Fruit fly (Drosophila melanogaster) whole organism, embryonic: ENCODE data around the gene Prosalpha6.

ENCODE experiments used
- Abd-B ChIP-seq: fragments of 200-800 bp; sonication (Bioruptor generic); optimal IDR thresholded peaks from 2 replicates; lab custom pipeline; 2018; ENCODE audit warnings: missing biosample characterization, mild to moderate bottlenecking, missing genetic modification characterization, moderate library complexity
- Atf3 ChIP-seq: fragments of 200-800 bp; sonication (Bioruptor generic); optimal IDR thresholded peaks from 3 replicates; lab custom pipeline; 2016; ENCODE audit warnings: missing biosample characterization, missing genetic modification characterization
- BEAF-32 ChIP-seq: fragments of 200-800 bp; sonication (Bioruptor generic); optimal IDR thresholded peaks from 3 replicates; lab custom pipeline; 2017; ENCODE audit warnings: missing biosample characterization, missing genetic modification characterization, mild to moderate bottlenecking, moderate library complexity, missing genetic modification reagents
- CG10543 ChIP-seq: fragments of 200-800 bp; sonication (Bioruptor generic); optimal IDR thresholded peaks from 3 replicates; lab custom pipeline; 2017; ENCODE audit warnings: missing biosample characterization, mild to moderate bottlenecking, missing genetic modification characterization, moderate library complexity
- CG11398 ChIP-seq: fragments of 200-800 bp; sonication (Bioruptor generic); optimal IDR thresholded peaks from 2 replicates; lab custom pipeline; 2016; ENCODE audit warnings: missing biosample characterization, missing genetic modification characterization
- CG11456 ChIP-seq: fragments of 200-800 bp; sonication (Bioruptor generic); IDR thresholded peaks from 3 replicates; pipeline ENCODE4 v1.3.6; 2022; ENCODE audit warnings: missing biosample characterization, missing genetic modification characterization
- CG11560 ChIP-seq: fragments of 200-800 bp; sonication (Bioruptor generic); IDR thresholded peaks from 3 replicates; pipeline ENCODE4 v1.3.6; 2022; ENCODE audit warnings: missing biosample characterization, missing genetic modification characterization
- CG12659 ChIP-seq: fragments of 200-800 bp; sonication (Bioruptor generic); optimal IDR thresholded peaks from 3 replicates; lab custom pipeline; 2017; ENCODE audit warnings: mild to moderate bottlenecking, missing biosample characterization, missing genetic modification reagents, missing genetic modification characterization
- CG14860 ChIP-seq: fragments of 200-800 bp; sonication (Bioruptor generic); IDR thresholded peaks from 3 replicates; pipeline ENCODE4 v1.3.6; 2022; ENCODE audit warnings: missing biosample characterization, missing genetic modification characterization; ENCODE audit not compliant: partially characterized antibody
- CG1603 ChIP-seq: fragments of 200-800 bp; sonication (Bioruptor generic); optimal IDR thresholded peaks from 2 replicates; lab custom pipeline; 2019; ENCODE audit warnings: missing biosample characterization, mild to moderate bottlenecking, missing genetic modification characterization, moderate library complexity
- CG17359 ChIP-seq: fragments of 200-800 bp; sonication (Bioruptor generic); optimal IDR thresholded peaks from 3 replicates; lab custom pipeline; 2018; ENCODE audit warnings: missing biosample characterization, mild to moderate bottlenecking, missing genetic modification characterization, moderate library complexity
- CG32772 ChIP-seq: fragments of 200-800 bp; sonication (Bioruptor generic); IDR thresholded peaks from 2 replicates; pipeline ENCODE4 v1.3.6; 2022; ENCODE audit warnings: missing biosample characterization, missing genetic modification characterization
- CG4617 ChIP-seq: fragments of 200-800 bp; sonication (Bioruptor generic); optimal IDR thresholded peaks from 3 replicates; lab custom pipeline; 2016; ENCODE audit warnings: missing biosample characterization, missing genetic modification characterization, borderline replicate concordance
- CG4730 ChIP-seq: fragments of 200-800 bp; sonication (Bioruptor generic); IDR thresholded peaks from 2 replicates; pipeline ENCODE4 v1.3.6; 2022; ENCODE audit warnings: missing biosample characterization, missing genetic modification characterization
- CG5953 ChIP-seq: fragments of 200-800 bp; sonication (Bioruptor generic); IDR thresholded peaks from 2 replicates; pipeline ENCODE4 v1.3.6; 2022; ENCODE audit warnings: missing biosample characterization, missing genetic modification characterization
- CG6854 ChIP-seq: fragments of 200-800 bp; sonication (Bioruptor generic); optimal IDR thresholded peaks from 3 replicates; lab custom pipeline; 2017; ENCODE audit warnings: missing biosample characterization, mild to moderate bottlenecking, missing genetic modification characterization
- CG8281 ChIP-seq: fragments of 200-800 bp; sonication (Bioruptor generic); optimal IDR thresholded peaks from 2 replicates; lab custom pipeline; 2018; ENCODE audit warnings: missing biosample characterization, mild to moderate bottlenecking, missing genetic modification characterization, moderate library complexity
- CG8388 ChIP-seq: fragments of 200-800 bp; sonication (Bioruptor generic); optimal IDR thresholded peaks from 2 replicates; lab custom pipeline; 2019; ENCODE audit warnings: missing biosample characterization, mild to moderate bottlenecking, missing genetic modification characterization, moderate library complexity
- CG8924 ChIP-seq: fragments of 200-800 bp; optimal IDR thresholded peaks from 3 replicates; lab custom pipeline; 2019; ENCODE audit warnings: missing biosample characterization, mild to moderate bottlenecking, missing genetic modification characterization, moderate library complexity
- CG9797 ChIP-seq: fragments of 200-800 bp; sonication (Bioruptor generic); optimal IDR thresholded peaks from 3 replicates; lab custom pipeline; 2018; ENCODE audit warnings: missing biosample characterization, mild to moderate bottlenecking, missing genetic modification characterization
- CG9932 ChIP-seq: fragments of 200-800 bp; sonication (Bioruptor generic); IDR thresholded peaks from 2 replicates; pipeline ENCODE4 v1.3.6; 2022; ENCODE audit warnings: missing biosample characterization, missing genetic modification characterization
- Dp ChIP-seq: fragments of 200-800 bp; sonication (Bioruptor generic); optimal IDR thresholded peaks from 2 replicates; lab custom pipeline; 2018; ENCODE audit warnings: missing biosample characterization, mild to moderate bottlenecking, missing genetic modification characterization, moderate library complexity
- HLHmδ ChIP-seq: fragments of 200-800 bp; sonication (Bioruptor generic); optimal IDR thresholded peaks from 2 replicates; lab custom pipeline; 2018; ENCODE audit warnings: missing biosample characterization, mild to moderate bottlenecking, missing genetic modification characterization, moderate library complexity
- MESR4 ChIP-seq: fragments of 200-800 bp; sonication (Bioruptor generic); optimal IDR thresholded peaks from 2 replicates; lab custom pipeline; 2018; ENCODE audit warnings: missing biosample characterization, mild to moderate bottlenecking, missing genetic modification characterization, moderate library complexity
- Med ChIP-seq: fragments of 200-800 bp; sonication (Bioruptor generic); peaks from one replicate; lab custom pipeline; 2016; ENCODE audit warnings: missing biosample characterization, missing genetic modification characterization, mild to moderate bottlenecking, inconsistent platforms, moderate library complexity
- Meics ChIP-seq: fragments of 200-800 bp; sonication (Bioruptor generic); optimal IDR thresholded peaks from 2 replicates; lab custom pipeline; 2017; ENCODE audit warnings: missing biosample characterization, mild to moderate bottlenecking, missing genetic modification characterization
- Side ChIP-seq: fragments of 200-800 bp; sonication (Bioruptor generic); optimal IDR thresholded peaks from 2 replicates; lab custom pipeline; 2016; ENCODE audit warnings: missing biosample characterization, missing genetic modification characterization
- Usf ChIP-seq: fragments of 200-800 bp; sonication (Bioruptor generic); optimal IDR thresholded peaks from 2 replicates; lab custom pipeline; 2017; ENCODE audit warnings: missing genotype, missing biosample characterization, missing genetic modification characterization
- bab2 ChIP-seq: fragments of 200-800 bp; sonication (Bioruptor generic); optimal IDR thresholded peaks from 2 replicates; lab custom pipeline; 2016; ENCODE audit warnings: missing biosample characterization, missing genetic modification characterization
- bcd ChIP-seq: fragments of 200-800 bp; sonication (Bioruptor generic); optimal IDR thresholded peaks from 2 replicates; lab custom pipeline; 2017; ENCODE audit warnings: missing biosample characterization, mild to moderate bottlenecking, missing genetic modification characterization
- chif ChIP-seq, 2 experiments: fragments of 200-800 bp; sonication (Bioruptor generic); optimal IDR thresholded peaks; 3 replicates each; lab custom pipeline; 2016; ENCODE audit warnings: missing biosample characterization in 2 of 2, missing genetic modification characterization in 2 of 2
- da ChIP-seq: fragments of 200-800 bp; sonication (Bioruptor generic); optimal IDR thresholded peaks from 2 replicates; lab custom pipeline; 2016; ENCODE audit warnings: missing biosample characterization, missing genetic modification characterization
- dysf ChIP-seq: fragments of 200-800 bp; sonication (Bioruptor generic); IDR thresholded peaks from 3 replicates; pipeline ENCODE4 v1.3.6; 2022; ENCODE audit warnings: missing biosample characterization, missing genetic modification characterization
- fd96Cb ChIP-seq: fragments of 200-800 bp; sonication (Bioruptor generic); optimal IDR thresholded peaks from 2 replicates; lab custom pipeline; 2018; ENCODE audit warnings: missing biosample characterization, mild to moderate bottlenecking, missing genetic modification characterization, moderate library complexity
- fru ChIP-seq: fragments of >200 bp; optimal IDR thresholded peaks from 2 replicates; lab custom pipeline; 2017
- ham ChIP-seq: fragments of 200-800 bp; sonication (Bioruptor generic); IDR thresholded peaks from 2 replicates; pipeline ENCODE4 v1.3.6; 2022; ENCODE audit warnings: missing biosample characterization, missing genetic modification characterization
- lbe ChIP-seq: fragments of 200-800 bp; sonication (Bioruptor generic); optimal IDR thresholded peaks from 2 replicates; lab custom pipeline; 2016; ENCODE audit warnings: missing biosample characterization, mild to moderate bottlenecking, missing genetic modification characterization
- luna ChIP-seq: fragments of 200-800 bp; sonication (Bioruptor generic); optimal IDR thresholded peaks from 2 replicates; lab custom pipeline; 2016; ENCODE audit warnings: missing biosample characterization, missing genetic modification characterization
- nau ChIP-seq: fragments of 200-800 bp; sonication (Bioruptor generic); optimal IDR thresholded peaks from 3 replicates; lab custom pipeline; 2017; ENCODE audit warnings: missing biosample characterization, mild to moderate bottlenecking, missing genetic modification characterization, missing genetic modification reagents
- oc ChIP-seq: fragments of 200-800 bp; sonication (Bioruptor generic); optimal IDR thresholded peaks from 2 replicates; lab custom pipeline; 2018; ENCODE audit warnings: missing biosample characterization, mild to moderate bottlenecking, missing genetic modification characterization, moderate library complexity
- pan ChIP-seq, 4 experiments: fragments of >200 bp in 3 of 4; fragments of 200-800 bp in 1 of 4; sonication (Bioruptor generic) in 1 of 4; optimal IDR thresholded peaks in 3 of 4; IDR thresholded peaks in 1 of 4; 2 replicates each; pipeline versions ENCODE4 v1.3.6 to Lab custom; 2017 to 2022; ENCODE audit warnings: missing biosample characterization in 2 of 4, missing genetic modification characterization in 2 of 4, mixed read lengths in 1 of 4
- peb ChIP-seq: fragments of 200-800 bp; sonication (Bioruptor generic); IDR thresholded peaks from 2 replicates; pipeline ENCODE4 v1.3.6; 2022; ENCODE audit warnings: missing biosample characterization, missing genetic modification characterization
- sc ChIP-seq, 3 experiments: fragments of >200 bp in 2 of 3; fragments of 200-800 bp in 1 of 3; sonication (Bioruptor generic) in 1 of 3; optimal IDR thresholded peaks; 2 replicates in 2 of 3; 3 replicates in 1 of 3; lab custom pipeline; 2017; ENCODE audit warnings: mild to moderate bottlenecking in 1 of 3, missing biosample characterization in 1 of 3, missing genetic modification characterization in 1 of 3, missing genetic modification reagents in 1 of 3
- toy ChIP-seq: fragments of 200-800 bp; sonication (Bioruptor generic); IDR thresholded peaks from 2 replicates; pipeline ENCODE4 v1.3.6; 2022; ENCODE audit warnings: missing biosample characterization, missing genetic modification characterization
- vfl ChIP-seq: fragments of 200-800 bp; sonication (Bioruptor generic); optimal IDR thresholded peaks from 2 replicates; lab custom pipeline; 2016; ENCODE audit warnings: missing biosample characterization, missing genetic modification characterization
- vvl ChIP-seq: fragments of 200-800 bp; sonication (Bioruptor generic); IDR thresholded peaks from 2 replicates; pipeline ENCODE4 v1.3.6; 2022; ENCODE audit warnings: missing biosample characterization, missing genetic modification characterization
- zen ChIP-seq: fragments of 200-800 bp; sonication (Bioruptor generic); optimal IDR thresholded peaks from 3 replicates; lab custom pipeline; 2018; ENCODE audit warnings: missing biosample characterization, mild to moderate bottlenecking, missing genetic modification characterization, moderate library complexity
- zfh2 ChIP-seq: fragments of 200-800 bp; sonication (Bioruptor generic); optimal IDR thresholded peaks from 2 replicates; lab custom pipeline; 2016; ENCODE audit warnings: missing biosample characterization, missing genetic modification characterization

Gene Prosalpha6

DNA sequence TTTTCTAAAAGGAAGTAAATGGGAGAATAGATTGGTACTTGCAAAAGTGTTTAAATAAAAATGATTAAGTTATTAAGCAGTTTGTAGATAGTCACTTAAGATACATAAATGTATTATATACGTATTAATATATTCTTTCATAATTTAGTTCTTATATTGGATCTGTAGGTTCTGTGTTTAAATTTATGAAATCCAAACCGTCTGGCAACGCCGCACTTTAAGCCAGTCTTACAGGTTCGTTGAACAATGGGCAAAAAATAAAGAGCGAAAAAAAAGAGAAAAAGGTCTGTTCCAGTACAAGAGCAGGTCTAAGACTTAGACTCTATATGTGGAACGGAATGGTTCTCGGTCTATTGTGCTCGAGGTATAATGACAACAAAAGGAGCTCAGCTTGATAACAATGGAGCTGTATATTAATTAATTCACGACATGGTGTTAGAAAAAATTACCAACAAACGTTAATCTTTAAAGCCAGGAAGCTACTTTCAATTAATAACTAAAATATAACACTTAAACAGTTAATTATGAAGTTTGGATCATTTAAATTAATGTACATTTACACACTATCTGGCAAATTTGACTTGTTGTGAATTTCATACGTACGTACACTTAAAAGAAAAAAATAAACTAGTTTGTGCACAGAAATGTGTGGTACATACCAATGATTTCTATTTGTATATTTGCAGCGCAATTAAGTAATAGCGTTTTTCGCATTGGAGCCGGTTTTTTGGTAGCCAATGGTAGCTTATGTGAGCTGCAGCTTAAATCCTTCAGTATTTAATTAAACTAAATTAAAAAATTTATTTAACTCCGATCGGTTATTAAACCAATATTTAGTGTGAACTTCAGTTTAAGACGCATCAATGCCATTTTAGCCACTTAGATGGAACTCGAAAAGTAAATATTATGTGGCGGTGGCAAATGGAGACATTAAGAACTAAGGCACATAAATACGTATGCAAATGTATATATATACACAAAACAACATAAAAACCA is 12.1 kb upstream of the Prosalpha6 start, which contains the start of gene CG5731 (continued):
- TF ChIP-seq CG9932 (GFP tag; lab: Robert Waterston, UW) (peak; percentile 48; the same call in 1 of the 2 replicates), fd96Cb (no peak), vfl (GFP tag; lab: Kevin White, UChicago) (no peak), Side (GFP tag; lab: Kevin White, UChicago) (no peak), CG4730 (no peak), oc (tag; lab: Kevin White, UChicago) (no peak), CG8924 (peak; percentile 2), Atf3 (GFP tag; lab: Kevin White, UChicago) (no peak), chif (GFP tag; optimal IDR thresholded peaks at IDR 0.05; lab: Kevin White, UChicago) (no peak), Meics (GFP tag; lab: Kevin White, UChicago) (no peak), CG17359 (tag; lab: Kevin White, UChicago) (no peak), fru (lab: Kevin White, UChicago) (no peak), da (GFP tag; lab: Kevin White, UChicago) (no peak), CG11560 (tag; lab: Robert Waterston, UW) (no peak), Dp (GFP tag; lab: Kevin White, UChicago) (no peak), HLHmδ (no peak), CG11456 (GFP tag; lab: Robert Waterston, UW) (no peak), vvl (GFP tag; lab: Robert Waterston, UW) (peak; percentile 39), CG32772 (GFP tag; lab: Robert Waterston, UW) (no peak), CG5953 (GFP tag; lab: Robert Waterston, UW) (no peak), CG8281 (tag; lab: Kevin White, UChicago) (no peak), toy (GFP tag; lab: Robert Waterston, UW) (no peak), peb (GFP tag; lab: Robert Waterston, UW) (no peak), sc (optimal IDR thresholded peaks at IDR 0.05; lab: Kevin White, UChicago) (no peak), sc (GFP tag; optimal IDR thresholded peaks at IDR 0.05; lab: Kevin White, UChicago) (no peak), CG11398 (GFP tag; lab: Kevin White, UChicago) (no peak), bab2 (no peak), CG12659 (no peak), ham (GFP tag; lab: Robert Waterston, UW) (no peak), pan (optimal IDR thresholded peaks at IDR 0.05; lab: Kevin White, UChicago) (no peak), pan (GFP tag; optimal IDR thresholded peaks at IDR 0.05 in 1 of 2, IDR thresholded peaks at IDR 0.05 in 1 of 2) (no peak), MESR4 (GFP tag; lab: Kevin White, UChicago) (no peak), BEAF-32 (GFP tag; lab: Kevin White, UChicago) (no peak), dysf (GFP tag; lab: Robert Waterston, UW) (no peak), CG10543 (GFP tag; lab: Kevin White, UChicago) (no peak), CG8388 (no peak), luna (GFP tag; lab: Kevin White, UChicago) (no peak), Abd-B (no peak), nau (GFP tag; lab: Kevin White, UChicago) (no peak), zen (tag; lab: Kevin White, UChicago) (no peak), Med (peak; percentile 68), CG6854 (GFP tag; lab: Kevin White, UChicago) (no peak), bcd (GFP tag; lab: Kevin White, UChicago) (no peak), CG1603 (tag; lab: Kevin White, UChicago) (no peak), CG4617 (GFP tag; lab: Kevin White, UChicago) (peak; percentile 9), CG14860 (no peak), CG9797 (GFP tag; lab: Kevin White, UChicago) (no peak), zfh2 (no peak), lbe (GFP tag; lab: Kevin White, UChicago) (peak; percentile 36), Usf (GFP tag; lab: Kevin White, UChicago) (no peak)
